Fruit fly (Drosophila melanogaster) whole organism, adult: ENCODE measurements around the gene CG42553.

ENCODE experiments used
- CG1620 ChIP-seq: fragments of 200-800 bp; sonication (Bioruptor generic); optimal IDR thresholded peaks from 2 replicates; lab custom pipeline; 2016; ENCODE audit warnings: missing biosample characterization, missing genetic modification characterization
- CG7045 ChIP-seq: fragments of 200-800 bp; sonication (Bioruptor generic); optimal IDR thresholded peaks from 2 replicates; lab custom pipeline; 2017; ENCODE audit warnings: missing biosample characterization, mild to moderate bottlenecking, missing genetic modification characterization
- CG7101 ChIP-seq: fragments of 200-800 bp; sonication (Bioruptor generic); optimal IDR thresholded peaks from 2 replicates; lab custom pipeline; 2018; ENCODE audit warnings: missing biosample characterization, mild to moderate bottlenecking, missing genetic modification characterization, moderate library complexity
- Clk ChIP-seq: fragments of 200-800 bp; sonication (Bioruptor generic); optimal IDR thresholded peaks from 2 replicates; lab custom pipeline; 2017; ENCODE audit warnings: missing biosample characterization, missing genetic modification characterization
- bab1 ChIP-seq: fragments of 200-800 bp; sonication (Bioruptor generic); optimal IDR thresholded peaks from 3 replicates; lab custom pipeline; 2019; ENCODE audit warnings: missing biosample characterization, mild to moderate bottlenecking, missing genetic modification characterization, moderate library complexity
- cnc ChIP-seq, 2 experiments: fragments of >200 bp; optimal IDR thresholded peaks; 2 replicates each; lab custom pipeline; 2017
- kay ChIP-seq: fragments of 200-800 bp; sonication (Bioruptor generic); peaks from one replicate; lab custom pipeline; 2016; ENCODE audit warnings: missing biosample characterization, missing genetic modification characterization, borderline replicate concordance

dm6 chr3L:857063-858015 lies 23.4 kb downstream of the CG42553 start, which contains the start of gene dpr20:
- TF ChIP-seq cnc (optimal IDR thresholded peaks at IDR 0.05; lab: Kevin White, UChicago) (no peak), bab1 (GFP tag; lab: Kevin White, UChicago) (no peak), Clk (GFP tag; lab: Kevin White, UChicago) (peak; percentile 82), CG1620 (no peak), CG7101 (tag; lab: Kevin White, UChicago) (peak; percentile 85), CG7045 (GFP tag; lab: Kevin White, UChicago) (peak; percentile 83), kay (GFP tag; lab: Kevin White, UChicago) (no peak)
